Worm (Caenorhabditis elegans): ENCODE results near the gene pssy-2.
"Not testable (repeated sequence)": the region's sequence is repeated elsewhere in the genome, so short reads cannot be mapped to it uniquely, and the experiment has no call there.

The pssy-2 gene

ce11 chrIII:13462965-13463783, 8.4 kb upstream of the pssy-2 start, which contains the start of gene ant-1.1:
TSS of gene ant-1.1 (plus strand) at chrIII:13463163.
- TF ChIP-seq flt-1 (GFP tag; IDR thresholded peaks at IDR 0.05) = peak; percentile 85
- TF ChIP-seq ztf-29 (GFP tag; IDR thresholded peaks at IDR 0.05) = 0 out of 2 replicates have a peak, but pooled peaks have one; percentile 28
- peak; percentile 58; the same call in 1 of the 2 replicates for TF ChIP-seq klf-2 (GFP tag; conservative IDR thresholded peaks at IDR 0.05)
- no peak for TF ChIP-seq ref-1 (GFP tag; conservative IDR thresholded peaks at IDR 0.05)
- peak; percentile 39 for TF ChIP-seq T22C8.4 (GFP tag; IDR thresholded peaks at IDR 0.05)
- peak; percentile 85 for TF ChIP-seq ztf-23 (GFP tag; IDR thresholded peaks at IDR 0.05)

- no peak for TF ChIP-seq ztf-29 (GFP tag; IDR thresholded peaks at IDR 0.05)
- no peak for TF ChIP-seq tab-1 (GFP tag; IDR thresholded peaks at IDR 0.05)
- TF ChIP-seq T22C8.4 (GFP tag; IDR thresholded peaks at IDR 0.05) = no peak
- no peak for TF ChIP-seq ztf-23 (GFP tag; IDR thresholded peaks at IDR 0.05)
- TF ChIP-seq ref-1 (GFP tag; conservative IDR thresholded peaks at IDR 0.05) = no peak
Observed at ce11 chrIII:13464493-13465362, 6.9 kb upstream of the pssy-2 start, which contains the start of gene kel-3. TSS of gene kel-3 (plus strand) at chrIII:13464820.

- TF ChIP-seq ztf-23 (GFP tag; IDR thresholded peaks at IDR 0.05) (0 out of 2 replicates have a peak, but pooled peaks have one; percentile 6), klf-2 (GFP tag; conservative IDR thresholded peaks at IDR 0.05) (no peak), ztf-29 (GFP tag; IDR thresholded peaks at IDR 0.05) (no peak), cog-1 (tag; optimal IDR thresholded peaks at IDR 0.05) (no peak), flt-1 (GFP tag; IDR thresholded peaks at IDR 0.05) (no peak), ref-1 (GFP tag; conservative IDR thresholded peaks at IDR 0.05) (no peak)
Observed at ce11 chrIII:13465918-13466592, 5.5 kb upstream of the pssy-2 start, which contains the start of gene cdk-5. TSS of gene cdk-5 (minus strand) at chrIII:13466342.

- TF ChIP-seq ref-1 (GFP tag; conservative IDR thresholded peaks at IDR 0.05) = no peak
- no peak; the same call in 1 of the 2 replicates for TF ChIP-seq flt-1 (GFP tag; IDR thresholded peaks at IDR 0.05)
- TF ChIP-seq T22C8.4 (GFP tag; IDR thresholded peaks at IDR 0.05) = no peak
- TF ChIP-seq klf-2 (GFP tag; conservative IDR thresholded peaks at IDR 0.05) = no peak
- no peak for TF ChIP-seq med-1 (GFP tag; optimal IDR thresholded peaks at IDR 0.05; ENCODE audit: insufficient read depth)
- no peak for TF ChIP-seq tab-1 (GFP tag; IDR thresholded peaks at IDR 0.05)
Observed at ce11 chrIII:13474482-13474881, 2.9 kb downstream of the pssy-2 start.

- no peak for TF ChIP-seq tab-1 (GFP tag; IDR thresholded peaks at IDR 0.05)
- no peak for TF ChIP-seq klf-2 (GFP tag; conservative IDR thresholded peaks at IDR 0.05)
- no peak for TF ChIP-seq ztf-23 (GFP tag; IDR thresholded peaks at IDR 0.05)
- no peak for TF ChIP-seq ztf-29 (GFP tag; IDR thresholded peaks at IDR 0.05)
- TF ChIP-seq T22C8.4 (GFP tag; IDR thresholded peaks at IDR 0.05) = no peak
- TF ChIP-seq flt-1 (GFP tag; IDR thresholded peaks at IDR 0.05) = no peak
- no peak for TF ChIP-seq cog-1 (tag; optimal IDR thresholded peaks at IDR 0.05)
- TF ChIP-seq ref-1 (GFP tag; conservative IDR thresholded peaks at IDR 0.05) = no peak
- TF ChIP-seq med-1 (GFP tag; optimal IDR thresholded peaks at IDR 0.05; ENCODE audit: insufficient read depth) = no peak
Observed at ce11 chrIII:13476682-13477081, 5.1 kb downstream of the pssy-2 start, which contains the start of gene T27E9.6. TSS of gene T27E9.6 (minus strand) at chrIII:13476782.

ce11 chrIII:13484024-13484423, 12.4 kb downstream of the pssy-2 start, which contains the start of gene acc-4:
TSS of gene acc-4 (minus strand) at chrIII:13484124.
- TF ChIP-seq tab-1 (GFP tag; IDR thresholded peaks at IDR 0.05) (no peak), cog-1 (tag; optimal IDR thresholded peaks at IDR 0.05) (no peak), T22C8.4 (GFP tag; IDR thresholded peaks at IDR 0.05) (no peak)

- TF ChIP-seq T22C8.4 (GFP tag; IDR thresholded peaks at IDR 0.05) (no peak), klf-2 (GFP tag; conservative IDR thresholded peaks at IDR 0.05) (no peak), cog-1 (tag; optimal IDR thresholded peaks at IDR 0.05) (no peak), ref-1 (GFP tag; conservative IDR thresholded peaks at IDR 0.05) (no peak), flt-1 (GFP tag; IDR thresholded peaks at IDR 0.05) (no peak), med-1 (GFP tag; optimal IDR thresholded peaks at IDR 0.05; ENCODE audit: insufficient read depth) (no peak), ztf-29 (GFP tag; IDR thresholded peaks at IDR 0.05) (no peak), tab-1 (GFP tag; IDR thresholded peaks at IDR 0.05) (no peak), ztf-23 (GFP tag; IDR thresholded peaks at IDR 0.05) (no peak)
Observed at ce11 chrIII:13492377-13492776, 20.8 kb downstream of the pssy-2 start, which contains the start of gene twk-40. TSS of gene twk-40 (minus strand) at chrIII:13492477.

ce11 chrIII:13495571-13495970, 24.0 kb downstream of the pssy-2 start, which contains the start of gene T28A8.2:
TSS of gene T28A8.2 (minus strand) at chrIII:13495671.
- TF ChIP-seq klf-2 (GFP tag; conservative IDR thresholded peaks at IDR 0.05) = no peak

- TF ChIP-seq flt-1 (GFP tag; IDR thresholded peaks at IDR 0.05); klf-2 (GFP tag; conservative IDR thresholded peaks at IDR 0.05); cog-1 (tag; optimal IDR thresholded peaks at IDR 0.05): not testable (repeated sequence)
Observed at ce11 chrIII:13498899-13499298, 27.3 kb downstream of the pssy-2 start, which contains the start of gene T28A8.6. TSS of gene T28A8.6 (plus strand) at chrIII:13499199.
